Worm (Caenorhabditis elegans): Measurements from ENCODE around the gene top-2.

DNA sequence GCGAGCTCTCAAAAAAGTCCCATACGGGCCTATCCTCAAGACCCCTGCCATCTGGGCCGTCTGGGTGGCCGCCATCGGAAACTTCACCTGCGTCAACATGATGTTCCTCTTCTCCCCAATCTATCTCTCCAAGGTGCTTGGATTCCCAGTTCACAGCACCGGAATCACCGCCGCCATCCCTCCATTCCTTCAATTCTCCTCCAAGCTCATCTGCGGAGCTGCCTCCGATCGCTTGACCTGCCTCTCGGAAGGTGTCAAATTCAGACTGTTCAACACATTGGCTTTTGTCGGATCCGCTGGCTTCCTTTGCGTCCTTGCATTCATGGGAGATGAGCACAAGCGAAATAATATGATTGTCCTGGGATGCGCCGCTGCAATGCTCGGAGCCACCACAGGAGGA is 30.0 kb upstream of the top-2 start:
- TF ChIP-seq dao-5 (tag; optimal IDR thresholded peaks at IDR 0.05) = no peak
- TF ChIP-seq him-1 (tag; optimal IDR thresholded peaks at IDR 0.05) = no peak
